Fruit fly (Drosophila melanogaster) S2 (cell line): Measurements from ENCODE around the gene CG45049.

Experiments used
- CG8478 ChIP-seq: fragments of >200 bp; optimal IDR thresholded peaks from 2 replicates; lab custom pipeline; 2018
- CTCF ChIP-seq, 2 experiments: fragments of >200 bp; optimal IDR thresholded peaks; 2 replicates each; lab custom pipeline; 2018

- TF ChIP-seq CTCF (optimal IDR thresholded peaks at IDR 0.05; lab: Kevin White, UChicago) = no peak
- no peak for TF ChIP-seq CG8478 (lab: Kevin White, UChicago)
These were observed 42.5 kb upstream of the CG45049 start for dm6 chr3R:22684044-22684947.
